Fruit fly (Drosophila melanogaster) whole organism: ENCODE data around the gene CG43074.

ENCODE experiments used
- CG8478 ChIP-seq: fragments of >200 bp; optimal IDR thresholded peaks from 2 replicates; lab custom pipeline; 2018; ENCODE audit warnings: inconsistent platforms
- Dll ChIP-seq: fragments of >200 bp; optimal IDR thresholded peaks from 2 replicates; lab custom pipeline; 2017
- EcR ChIP-seq, 2 experiments: fragments of >200 bp; optimal IDR thresholded peaks; 2 replicates each; lab custom pipeline; 2017; ENCODE audit warnings: missing biosample characterization in 2 of 2, missing genetic modification characterization in 2 of 2, missing genetic modification reagents in 2 of 2
- pan ChIP-seq: fragments of >200 bp; optimal IDR thresholded peaks from 2 replicates; lab custom pipeline; 2017
- psq ChIP-seq: fragments of >200 bp; optimal IDR thresholded peaks from 2 replicates; lab custom pipeline; 2017
- usp ChIP-seq: fragments of >200 bp; optimal IDR thresholded peaks from 2 replicates; lab custom pipeline; 2017; ENCODE audit warnings: missing biosample characterization, missing genetic modification characterization, mixed read lengths

DNA sequence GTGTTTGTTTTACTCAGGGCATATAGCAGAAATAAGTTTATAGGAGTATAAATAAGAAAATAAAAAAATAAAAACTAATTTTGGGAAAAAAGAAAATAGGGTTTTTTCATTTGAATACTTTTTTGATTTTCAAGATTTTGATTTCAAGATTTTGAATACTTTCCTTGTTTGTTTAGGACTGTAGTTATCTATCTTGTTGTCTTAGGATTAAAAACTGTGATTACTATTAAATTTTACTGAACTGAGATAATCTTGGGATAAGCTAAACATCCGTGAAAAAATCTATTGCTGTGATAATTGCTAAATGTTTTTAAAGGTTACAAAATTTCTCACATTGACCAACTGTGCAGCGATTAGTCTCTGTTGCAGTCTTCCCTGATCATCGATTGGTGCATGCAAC is 28.5 kb upstream of the CG43074 start:
- TF ChIP-seq usp (GFP tag; lab: Kevin White, UChicago) = no peak
- TF ChIP-seq CG8478 (lab: Kevin White, UChicago) = no peak
- TF ChIP-seq Dll (lab: Kevin White, UChicago) = no peak
- TF ChIP-seq EcR (GFP tag; optimal IDR thresholded peaks at IDR 0.05; lab: Kevin White, UChicago) = no peak
- no peak for TF ChIP-seq psq
- no peak for TF ChIP-seq pan (lab: Kevin White, UChicago)
